Fruit fly (Drosophila melanogaster) whole organism, pupa: ENCODE measurements around the gene mRpL4.

Source experiments
- CG10348 ChIP-seq: fragments of 200-800 bp; sonication (Bioruptor generic); IDR thresholded peaks from 2 replicates; pipeline ENCODE4 v1.3.6; 2022; ENCODE audit warnings: missing biosample characterization, missing genetic modification characterization
- CG12605 ChIP-seq: fragments of 200-800 bp; sonication (Bioruptor generic); IDR thresholded peaks from 2 replicates; pipeline ENCODE4 v1.3.6; 2022; ENCODE audit warnings: missing biosample characterization, missing genetic modification characterization
- CG13204 ChIP-seq: fragments of 200-800 bp; sonication (Bioruptor generic); optimal IDR thresholded peaks from 2 replicates; lab custom pipeline; 2018; ENCODE audit warnings: missing biosample characterization, mild to moderate bottlenecking, missing genetic modification characterization, moderate library complexity
- CG14655 ChIP-seq: fragments of 200-800 bp; sonication (Bioruptor generic); optimal IDR thresholded peaks from 3 replicates; lab custom pipeline; 2017; ENCODE audit warnings: mild to moderate bottlenecking, missing biosample characterization, missing genetic modification reagents, missing genetic modification characterization
- CG15710 ChIP-seq: fragments of 200-800 bp; sonication (Bioruptor generic); optimal IDR thresholded peaks from 2 replicates; lab custom pipeline; 2018; ENCODE audit warnings: missing biosample characterization, mild to moderate bottlenecking, missing genetic modification characterization, moderate library complexity
- CG17806 ChIP-seq: fragments of 200-800 bp; sonication (Bioruptor generic); optimal IDR thresholded peaks from 2 replicates; lab custom pipeline; 2018; ENCODE audit warnings: missing biosample characterization, mild to moderate bottlenecking, missing genetic modification characterization, moderate library complexity
- CG32121 ChIP-seq: fragments of 200-800 bp; sonication (Bioruptor generic); IDR thresholded peaks from 2 replicates; pipeline ENCODE4 v1.3.6; 2022; ENCODE audit warnings: missing biosample characterization, missing genetic modification characterization
- CG34367 ChIP-seq: fragments of 200-800 bp; sonication (Bioruptor generic); optimal IDR thresholded peaks from 2 replicates; lab custom pipeline; 2018; ENCODE audit warnings: missing biosample characterization, mild to moderate bottlenecking, missing genetic modification characterization
- CG4496 ChIP-seq: fragments of 200-800 bp; sonication (Bioruptor generic); IDR thresholded peaks from 3 replicates; pipeline ENCODE4 v1.3.6; 2022; ENCODE audit warnings: missing biosample characterization, missing genetic modification characterization
- CG8159 ChIP-seq: fragments of 200-800 bp; sonication (Bioruptor generic); optimal IDR thresholded peaks from 3 replicates; lab custom pipeline; 2018; ENCODE audit warnings: missing biosample characterization, mild to moderate bottlenecking, missing genetic modification characterization, moderate library complexity
- CG8301 ChIP-seq: fragments of 200-800 bp; sonication (Bioruptor generic); optimal IDR thresholded peaks from 2 replicates; lab custom pipeline; 2018; ENCODE audit warnings: missing biosample characterization, mild to moderate bottlenecking, missing genetic modification characterization
- CG9948 ChIP-seq: fragments of 200-800 bp; sonication (Bioruptor generic); optimal IDR thresholded peaks from 2 replicates; lab custom pipeline; 2018; ENCODE audit warnings: missing biosample characterization, mild to moderate bottlenecking, missing genetic modification characterization, moderate library complexity
- D1 ChIP-seq: fragments of 200-800 bp; sonication (Bioruptor generic); optimal IDR thresholded peaks from 2 replicates; lab custom pipeline; 2018; ENCODE audit warnings: missing biosample characterization, mild to moderate bottlenecking, missing genetic modification characterization, moderate library complexity
- EcR ChIP-seq: fragments of 200-800 bp; sonication (Bioruptor generic); optimal IDR thresholded peaks from 3 replicates; lab custom pipeline; 2019; ENCODE audit warnings: missing biosample characterization, missing genetic modification characterization, mild to moderate bottlenecking, moderate library complexity, missing genetic modification reagents
- Ets98B ChIP-seq: fragments of 200-800 bp; sonication (Bioruptor generic); IDR thresholded peaks from 2 replicates; pipeline ENCODE4 v1.3.6; 2022; ENCODE audit warnings: missing biosample characterization, missing genetic modification characterization
- Pif1A ChIP-seq: fragments of 200-800 bp; sonication (Bioruptor generic); optimal IDR thresholded peaks from 3 replicates; lab custom pipeline; 2016; ENCODE audit warnings: missing biosample characterization, missing genetic modification characterization
- Pif1B ChIP-seq: fragments of 200-800 bp; sonication (Bioruptor generic); optimal IDR thresholded peaks from 3 replicates; lab custom pipeline; 2016; ENCODE audit warnings: missing biosample characterization, missing genetic modification characterization
- Snoo ChIP-seq: fragments of 200-800 bp; sonication (Bioruptor generic); optimal IDR thresholded peaks from 3 replicates; lab custom pipeline; 2017; ENCODE audit warnings: missing biosample characterization, mild to moderate bottlenecking, missing genetic modification characterization, inconsistent platforms
- fd96Ca ChIP-seq: fragments of 200-800 bp; sonication (Bioruptor generic); IDR thresholded peaks from 3 replicates; pipeline ENCODE4 v1.3.6; 2022; ENCODE audit warnings: missing biosample characterization, missing genetic modification characterization
- gl ChIP-seq: fragments of 200-800 bp; sonication (Bioruptor generic); optimal IDR thresholded peaks from 2 replicates; lab custom pipeline; 2018; ENCODE audit warnings: missing biosample characterization, mild to moderate bottlenecking, missing genetic modification characterization
- rn ChIP-seq: fragments of 200-800 bp; sonication (Bioruptor generic); IDR thresholded peaks from 2 replicates; pipeline ENCODE4 v1.3.6; 2022; ENCODE audit warnings: missing biosample characterization, missing genetic modification characterization

The mRpL4 gene

DNA sequence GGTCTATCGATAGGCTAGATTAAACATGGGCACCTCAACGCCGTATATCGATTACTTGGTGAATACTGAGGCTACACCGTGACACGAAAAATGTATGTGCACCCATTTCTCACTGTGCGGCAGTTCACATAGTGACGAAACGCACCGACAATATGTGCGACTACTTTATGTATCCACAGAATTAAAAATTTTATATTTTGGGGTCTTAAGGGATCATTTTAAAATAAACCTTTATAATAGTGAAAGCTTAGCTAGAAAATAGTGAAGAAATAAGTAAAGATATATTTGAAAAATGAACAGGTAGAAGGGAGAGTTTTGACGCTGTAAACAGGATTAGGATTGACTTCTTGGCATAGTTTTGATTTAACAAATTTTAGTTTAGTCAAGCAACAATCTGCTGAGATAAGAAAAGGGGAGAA is at the start of gene mRpL4:
TSS of gene mRpL4 (minus strand) at position 31 of the 419 bp plus-strand sequence.
- TF ChIP-seq CG32121, result peak; percentile 27; the same call in 1 of the 2 replicates
- TF ChIP-seq CG17806 (tag; lab: Kevin White, UChicago), result no peak
- TF ChIP-seq Snoo (tag; lab: Kevin White, UChicago), result peak; percentile 14
- TF ChIP-seq D1 (tag; lab: Kevin White, UChicago), result peak; percentile 71

DNA sequence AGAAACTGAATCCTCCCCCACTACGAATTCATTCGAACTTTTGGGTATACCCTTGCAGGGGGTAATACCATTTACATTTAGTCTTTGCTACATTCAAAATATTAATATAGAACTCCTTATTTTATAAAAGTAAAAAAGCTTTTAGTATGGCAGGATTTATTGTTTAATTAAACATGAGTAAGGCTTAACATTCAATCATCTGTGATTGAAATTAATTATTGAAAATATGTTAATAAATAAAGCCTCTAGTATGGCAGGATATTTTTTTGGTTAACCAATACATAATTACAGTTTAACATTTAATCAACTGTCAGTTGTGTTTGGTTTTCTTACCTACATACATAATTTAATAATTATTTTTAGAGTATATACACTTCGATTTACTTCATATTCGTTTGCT is 45.8 kb upstream of the mRpL4 start:
- no peak for TF ChIP-seq gl (tag; lab: Kevin White, UChicago)
- TF ChIP-seq fd96Ca (GFP tag; lab: Robert Waterston, UW), result no peak
- TF ChIP-seq CG9948 (tag; lab: Kevin White, UChicago), result no peak
- no peak for TF ChIP-seq CG13204
- no peak for TF ChIP-seq Pif1B (GFP tag; lab: Kevin White, UChicago)
- TF ChIP-seq Ets98B (GFP tag; lab: Robert Waterston, UW), result no peak
- no peak for TF ChIP-seq CG8159 (tag; lab: Kevin White, UChicago)
- TF ChIP-seq CG4496 (GFP tag; lab: Robert Waterston, UW), result no peak
- TF ChIP-seq CG12605, result no peak
- no peak for TF ChIP-seq CG10348 (GFP tag; lab: Robert Waterston, UW)
- no peak for TF ChIP-seq CG15710 (tag; lab: Kevin White, UChicago)
- TF ChIP-seq Snoo (tag; lab: Kevin White, UChicago), result no peak
- TF ChIP-seq, all 21 proteins: peak for 0

DNA sequence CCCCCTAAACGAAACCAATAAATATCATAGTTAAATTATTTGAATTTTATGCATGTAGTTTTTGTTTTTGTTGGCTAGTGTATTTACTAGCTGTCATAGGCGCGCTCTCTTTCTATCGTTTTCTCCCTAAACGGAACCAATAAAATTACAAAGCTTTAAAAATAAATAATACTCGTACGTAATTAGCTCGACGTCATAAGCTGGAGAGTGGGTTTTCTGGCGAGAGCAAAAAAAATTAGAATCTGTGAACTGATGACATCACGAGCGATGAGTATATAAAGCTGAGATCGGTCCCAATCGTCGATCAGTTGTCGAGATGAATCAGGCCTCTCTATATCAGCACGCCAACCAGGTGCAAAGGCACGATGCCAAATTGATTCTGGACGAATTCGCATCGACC is 36.7 kb upstream of the mRpL4 start, which contains the start of gene jhamt:
TSS of gene jhamt (plus strand) at position 301 of the 400 bp plus-strand sequence.
- TF ChIP-seq EcR (GFP tag; lab: Kevin White, UChicago), result no peak
- TF ChIP-seq CG13204, result no peak
- TF ChIP-seq CG14655 (GFP tag; lab: Kevin White, UChicago), result no peak
- TF ChIP-seq CG4496 (GFP tag; lab: Robert Waterston, UW), result no peak
- TF ChIP-seq Ets98B (GFP tag; lab: Robert Waterston, UW), result no peak
- no peak for TF ChIP-seq D1 (tag; lab: Kevin White, UChicago)

DNA sequence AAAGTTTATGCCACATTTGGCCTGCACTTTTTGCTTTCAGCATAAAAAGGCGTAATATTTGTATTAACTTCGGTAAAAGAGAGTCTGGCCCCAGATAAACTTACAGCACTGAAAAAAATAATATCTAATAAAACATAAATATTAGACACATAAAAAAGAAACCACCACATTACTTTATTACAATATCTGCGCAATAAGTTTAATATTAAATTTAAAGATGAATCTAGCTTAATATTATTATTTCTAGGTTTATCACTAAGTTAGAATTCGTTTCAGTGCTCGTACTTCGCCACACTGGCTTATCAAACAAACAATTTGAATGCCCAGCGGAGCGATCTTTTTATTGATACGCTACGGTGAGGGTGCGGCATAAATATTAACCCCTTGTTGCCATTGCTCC is 28.9 kb upstream of the mRpL4 start:
- no peak for TF ChIP-seq CG12605
- no peak for TF ChIP-seq CG9948 (tag; lab: Kevin White, UChicago)
- no peak for TF ChIP-seq CG8301
- no peak for TF ChIP-seq Snoo (tag; lab: Kevin White, UChicago)
- no peak for TF ChIP-seq EcR (GFP tag; lab: Kevin White, UChicago)
- TF ChIP-seq rn (GFP tag; lab: Robert Waterston, UW), result no peak
- no peak for TF ChIP-seq Ets98B (GFP tag; lab: Robert Waterston, UW)
- TF ChIP-seq fd96Ca (GFP tag; lab: Robert Waterston, UW), result no peak
- TF ChIP-seq CG34367 (tag; lab: Kevin White, UChicago), result no peak
- no peak for TF ChIP-seq gl (tag; lab: Kevin White, UChicago)
- peak; percentile 34 for TF ChIP-seq CG15710 (tag; lab: Kevin White, UChicago)
- TF ChIP-seq CG14655 (GFP tag; lab: Kevin White, UChicago), result no peak
- TF ChIP-seq CG17806 (tag; lab: Kevin White, UChicago), result no peak
- no peak for TF ChIP-seq CG4496 (GFP tag; lab: Robert Waterston, UW)
- no peak for TF ChIP-seq Pif1B (GFP tag; lab: Kevin White, UChicago)
- peak; percentile 39 for TF ChIP-seq CG8159 (tag; lab: Kevin White, UChicago)

DNA sequence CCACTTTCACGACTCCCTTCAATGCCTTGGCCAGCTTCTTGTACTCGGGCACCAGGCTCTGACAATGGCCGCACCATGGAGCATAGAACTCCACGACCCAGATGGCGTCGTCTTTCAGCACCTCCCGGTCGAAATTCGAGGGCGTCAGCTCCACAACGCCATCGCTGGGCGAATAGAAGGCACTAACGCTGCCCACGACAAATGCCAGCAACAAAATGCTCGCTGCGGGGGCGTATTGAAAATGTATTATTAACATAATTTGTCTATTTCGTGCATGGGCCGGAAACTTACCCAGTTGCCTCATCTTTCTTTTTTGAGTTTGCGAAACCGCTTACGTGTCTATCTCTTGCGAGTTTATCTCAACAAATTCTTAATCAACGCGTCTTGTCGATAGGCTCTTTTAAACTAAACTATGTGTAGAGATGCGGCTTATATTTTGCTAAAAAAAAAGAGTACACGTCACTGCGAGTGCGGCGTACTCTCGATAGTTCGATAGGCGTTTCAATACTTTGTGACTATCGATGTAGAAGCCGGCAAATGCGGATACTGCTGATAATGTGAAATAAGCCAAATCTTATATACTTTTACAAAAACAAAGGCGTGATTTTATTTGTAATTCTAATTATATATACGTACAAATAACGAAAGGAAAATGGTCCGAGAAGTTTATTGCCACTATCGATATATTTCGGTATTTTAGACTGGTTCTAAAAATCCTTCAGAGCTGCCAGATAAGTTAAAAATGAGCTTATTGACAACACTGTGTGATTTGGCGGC is 27.5 kb upstream of the mRpL4 start, which contains the start of gene CaBP1:
TSS of gene CaBP1 (minus strand) at position 487 of the 777 bp plus-strand sequence.
- TF ChIP-seq CG8301, result no peak
- no peak for TF ChIP-seq CG14655 (GFP tag; lab: Kevin White, UChicago)
- no peak for TF ChIP-seq EcR (GFP tag; lab: Kevin White, UChicago)
- TF ChIP-seq CG15710 (tag; lab: Kevin White, UChicago), result no peak
- TF ChIP-seq Pif1A (GFP tag; lab: Kevin White, UChicago), result no peak
- no peak for TF ChIP-seq CG12605

DNA sequence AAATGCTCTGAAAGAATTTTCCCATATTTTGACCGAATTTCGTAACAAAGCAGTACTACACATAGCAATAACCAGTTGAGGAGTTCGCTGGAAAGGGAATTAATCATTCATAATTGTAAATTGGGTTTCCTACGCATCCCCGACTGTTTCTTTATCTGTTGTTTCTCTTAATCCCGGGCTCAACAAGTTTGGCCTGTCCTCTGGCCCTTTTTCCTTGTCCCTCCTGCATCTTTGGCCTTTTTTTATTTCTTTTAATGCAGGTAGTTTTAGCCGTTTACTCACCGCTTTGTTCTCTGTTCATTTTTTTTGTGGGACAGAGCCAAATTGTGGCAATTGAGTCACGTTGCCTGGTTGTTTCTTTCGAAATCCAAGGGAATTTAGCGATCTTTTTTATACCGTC is 24.8 kb upstream of the mRpL4 start:
- TF ChIP-seq EcR (GFP tag; lab: Kevin White, UChicago), result peak; percentile 13
- TF ChIP-seq Snoo (tag; lab: Kevin White, UChicago), result no peak
